Worm (Caenorhabditis elegans) whole organism, mixed stage, embryonic: ENCODE data around the gene C07A12.18.

Experiments used
- flh-1 ChIP-seq: fragments of 200-800 bp; sonication (Bioruptor generic); optimal IDR thresholded peaks from 2 replicates; lab custom pipeline; 2018; ENCODE audit warnings: mild to moderate bottlenecking, missing genetic modification characterization, moderate library complexity, missing compliant biosample characterization
- lin-13 ChIP-seq: fragments of 150-350 bp; optimal IDR thresholded peaks from 2 replicates; lab custom pipeline; 2014; ENCODE audit warnings: missing biosample characterization, missing genetic modification characterization
- nhr-2 ChIP-seq: fragments of 150-350 bp; optimal IDR thresholded peaks from 2 replicates; lab custom pipeline; 2014; ENCODE audit warnings: missing biosample characterization, missing genetic modification characterization
- nhr-28 ChIP-seq: fragments of 150-350 bp; optimal IDR thresholded peaks from 2 replicates; lab custom pipeline; 2014; ENCODE audit warnings: missing biosample characterization, missing genetic modification characterization
- nhr-76 ChIP-seq: sonication (generic microtip); optimal IDR thresholded peaks from 2 replicates; lab custom pipeline; 2017; ENCODE audit warnings: missing biosample characterization, missing genetic modification characterization
- pha-4 ChIP-seq: fragments of 150-350 bp; optimal IDR thresholded peaks from 2 replicates; lab custom pipeline; 2018; ENCODE audit warnings: missing biosample characterization, missing genetic modification reagents, missing genetic modification characterization
- snpc-4 ChIP-seq: fragments of 150-350 bp; optimal IDR thresholded peaks from 2 replicates; lab custom pipeline; 2014; ENCODE audit warnings: missing biosample characterization, missing genetic modification characterization
- unc-39 ChIP-seq: fragments of 150-350 bp; optimal IDR thresholded peaks from 2 replicates; lab custom pipeline; 2014; ENCODE audit warnings: missing biosample characterization, missing genetic modification characterization
- unc-62 ChIP-seq: fragments of 150-350 bp; optimal IDR thresholded peaks from 2 replicates; lab custom pipeline; 2014; ENCODE audit warnings: missing biosample characterization, missing genetic modification reagents, missing genetic modification characterization
- zip-8 ChIP-seq: fragments of 150-350 bp; optimal IDR thresholded peaks from 2 replicates; lab custom pipeline; 2014; ENCODE audit warnings: missing biosample characterization, missing genetic modification characterization

ce11 chrX:4549853-4550596 lies at the start of gene C07A12.18:
- TF ChIP-seq nhr-28 (tag; lab: Kevin White, UChicago) (no peak), zip-8 (tag; lab: Kevin White, UChicago) (no peak), nhr-76 (tag; lab: Kevin White, UChicago) (no peak), unc-62 (GFP tag; lab: Kevin White, UChicago) (no peak), snpc-4 (tag; lab: Kevin White, UChicago) (no peak), unc-39 (no peak), flh-1 (GFP tag; lab: Kevin White, UChicago) (no peak), nhr-2 (tag; lab: Kevin White, UChicago) (no peak), lin-13 (tag; lab: Kevin White, UChicago) (no peak), pha-4 (tag; lab: Kevin White, UChicago) (no peak)
